Fruit fly (Drosophila melanogaster) whole organism, embryonic: ENCODE results near the gene Mco4.

ENCODE experiments used
- B-H1 ChIP-seq: fragments of 200-800 bp; sonication (Bioruptor generic); IDR thresholded peaks from 3 replicates; pipeline ENCODE4 v1.3.6; 2022; ENCODE audit warnings: missing biosample characterization, missing genetic modification characterization
- CG11456 ChIP-seq: fragments of 200-800 bp; sonication (Bioruptor generic); IDR thresholded peaks from 3 replicates; pipeline ENCODE4 v1.3.6; 2022; ENCODE audit warnings: missing biosample characterization, missing genetic modification characterization
- CG12744 ChIP-seq: fragments of 200-800 bp; sonication (Bioruptor generic); optimal IDR thresholded peaks from 2 replicates; lab custom pipeline; 2016; ENCODE audit warnings: missing biosample characterization, missing genetic modification characterization
- CG13775 ChIP-seq: fragments of 200-800 bp; sonication (Bioruptor generic); optimal IDR thresholded peaks from 3 replicates; lab custom pipeline; 2017; ENCODE audit warnings: missing biosample characterization, mild to moderate bottlenecking, missing genetic modification characterization
- CG13894 ChIP-seq: fragments of 200-800 bp; sonication (Bioruptor generic); optimal IDR thresholded peaks from 3 replicates; lab custom pipeline; 2018; ENCODE audit warnings: missing biosample characterization, mild to moderate bottlenecking, missing genetic modification characterization, moderate library complexity
- CG15479 ChIP-seq: fragments of 200-800 bp; sonication (Bioruptor generic); optimal IDR thresholded peaks from 3 replicates; lab custom pipeline; 2019; ENCODE audit warnings: missing biosample characterization, mild to moderate bottlenecking, missing genetic modification characterization, moderate library complexity
- CG17829 ChIP-seq: fragments of 200-800 bp; optimal IDR thresholded peaks from 2 replicates; lab custom pipeline; 2019; ENCODE audit warnings: missing biosample characterization, mild to moderate bottlenecking, missing genetic modification characterization, moderate library complexity
- CG18619 ChIP-seq: fragments of 200-800 bp; sonication (Bioruptor generic); optimal IDR thresholded peaks from 3 replicates; lab custom pipeline; 2017; ENCODE audit warnings: missing biosample characterization, mild to moderate bottlenecking, missing genetic modification characterization
- CG2199 ChIP-seq: fragments of 200-800 bp; sonication (Bioruptor generic); IDR thresholded peaks from 3 replicates; pipeline ENCODE4 v1.3.6; 2022; ENCODE audit warnings: missing biosample characterization, missing genetic modification characterization
- CG32532 ChIP-seq: fragments of 200-800 bp; sonication (Bioruptor generic); IDR thresholded peaks from 2 replicates; pipeline ENCODE4 v1.3.6; 2022; ENCODE audit warnings: missing biosample characterization, missing genetic modification characterization
- CG3847 ChIP-seq: fragments of 200-800 bp; sonication (Bioruptor generic); IDR thresholded peaks from 2 replicates; pipeline ENCODE4 v1.3.6; 2022; ENCODE audit warnings: missing biosample characterization, missing genetic modification characterization
- CG4424 ChIP-seq: fragments of 200-800 bp; sonication (Bioruptor generic); optimal IDR thresholded peaks from 3 replicates; lab custom pipeline; 2016; ENCODE audit warnings: missing biosample characterization, missing genetic modification characterization
- CG4617 ChIP-seq: fragments of 200-800 bp; sonication (Bioruptor generic); optimal IDR thresholded peaks from 3 replicates; lab custom pipeline; 2016; ENCODE audit warnings: missing biosample characterization, missing genetic modification characterization, borderline replicate concordance
- CG4854 ChIP-seq: fragments of 200-800 bp; sonication (Bioruptor generic); optimal IDR thresholded peaks from 2 replicates; lab custom pipeline; 2016; ENCODE audit warnings: missing biosample characterization, missing genetic modification characterization, inconsistent platforms
- CG6683 ChIP-seq: fragments of 200-800 bp; sonication (Bioruptor generic); optimal IDR thresholded peaks from 2 replicates; lab custom pipeline; 2017; ENCODE audit warnings: missing biosample characterization, mild to moderate bottlenecking, missing genetic modification characterization, missing genetic modification reagents
- Camta ChIP-seq: fragments of 200-800 bp; sonication (Bioruptor generic); optimal IDR thresholded peaks from 2 replicates; lab custom pipeline; 2016; ENCODE audit warnings: missing biosample characterization, missing genetic modification characterization
- D ChIP-seq, 2 experiments: fragments of 200-800 bp in 1 of 2; fragments of >200 bp in 1 of 2; sonication (Bioruptor generic) in 1 of 2; optimal IDR thresholded peaks; 2 replicates in 1 of 2; 3 replicates in 1 of 2; lab custom pipeline; 2017; ENCODE audit warnings: mild to moderate bottlenecking in 1 of 2, missing biosample characterization in 1 of 2, missing genetic modification characterization in 1 of 2, missing genetic modification reagents in 1 of 2
- Doc3 ChIP-seq: fragments of 200-800 bp; sonication (Bioruptor generic); IDR thresholded peaks from 3 replicates; pipeline ENCODE4 v1.3.6; 2022; ENCODE audit warnings: missing biosample characterization, missing genetic modification characterization; ENCODE audit not compliant: partially characterized antibody
- Elba2 ChIP-seq: fragments of 200-800 bp; sonication (Bioruptor generic); optimal IDR thresholded peaks from 3 replicates; lab custom pipeline; 2016; ENCODE audit warnings: missing biosample characterization, missing genetic modification characterization
- Fer1 ChIP-seq: fragments of 200-800 bp; sonication (Bioruptor generic); optimal IDR thresholded peaks from 2 replicates; lab custom pipeline; 2017; ENCODE audit warnings: missing biosample characterization, mild to moderate bottlenecking, missing genetic modification characterization
- HLH4C ChIP-seq: fragments of 200-800 bp; sonication (Bioruptor generic); IDR thresholded peaks from 3 replicates; pipeline ENCODE4 v1.3.6; 2022; ENCODE audit warnings: missing biosample characterization, missing genetic modification characterization; ENCODE audit not compliant: partially characterized antibody
- HmgZ ChIP-seq: fragments of 200-800 bp; sonication (Bioruptor generic); optimal IDR thresholded peaks from 2 replicates; lab custom pipeline; 2018; ENCODE audit warnings: missing biosample characterization, mild to moderate bottlenecking, missing genetic modification characterization
- Hsf ChIP-seq: fragments of 200-800 bp; sonication (Bioruptor generic); optimal IDR thresholded peaks from 3 replicates; lab custom pipeline; 2016; ENCODE audit warnings: missing biosample characterization, missing genetic modification characterization
- Max ChIP-seq: fragments of 200-800 bp; sonication (Bioruptor generic); optimal IDR thresholded peaks from 2 replicates; lab custom pipeline; 2016; ENCODE audit warnings: missing biosample characterization, mild to moderate bottlenecking, missing genetic modification characterization
- Myb ChIP-seq: fragments of 200-800 bp; sonication (Bioruptor generic); optimal IDR thresholded peaks from 2 replicates; lab custom pipeline; 2016; ENCODE audit warnings: missing biosample characterization, missing genetic modification characterization
- Nf-YA ChIP-seq: fragments of 200-800 bp; sonication (Bioruptor generic); IDR thresholded peaks from 2 replicates; pipeline ENCODE4 v1.3.6; 2022; ENCODE audit warnings: missing biosample characterization, missing genetic modification characterization
- Oaz ChIP-seq: fragments of 200-800 bp; sonication (Bioruptor generic); IDR thresholded peaks from 2 replicates; pipeline ENCODE4 v1.3.6; 2022; ENCODE audit warnings: missing biosample characterization, missing genetic modification characterization
- Scr ChIP-seq: fragments of 200-800 bp; sonication (Bioruptor generic); IDR thresholded peaks from 2 replicates; pipeline ENCODE4 v1.3.6; 2022; ENCODE audit warnings: missing biosample characterization, missing genetic modification characterization; ENCODE audit not compliant: partially characterized antibody
- Sin3A ChIP-seq: fragments of >200 bp; optimal IDR thresholded peaks from 2 replicates; lab custom pipeline; 2018
- Six4 ChIP-seq: fragments of 200-800 bp; sonication (Bioruptor generic); optimal IDR thresholded peaks from 2 replicates; lab custom pipeline; 2016; ENCODE audit warnings: missing biosample characterization, missing genetic modification characterization
- Spps ChIP-seq: fragments of 200-800 bp; sonication (Bioruptor generic); optimal IDR thresholded peaks from 2 replicates; lab custom pipeline; 2018; ENCODE audit warnings: missing biosample characterization, mild to moderate bottlenecking, missing genetic modification characterization
- YL-1 ChIP-seq: fragments of 200-800 bp; sonication (Bioruptor generic); optimal IDR thresholded peaks from 3 replicates; lab custom pipeline; 2017; ENCODE audit warnings: missing biosample characterization, mild to moderate bottlenecking, missing genetic modification characterization
- ab ChIP-seq: fragments of 200-800 bp; sonication (Bioruptor generic); optimal IDR thresholded peaks from 2 replicates; lab custom pipeline; 2016; ENCODE audit warnings: missing biosample characterization, missing genetic modification characterization
- abd-A ChIP-seq: fragments of 200-800 bp; sonication (Bioruptor generic); optimal IDR thresholded peaks from 3 replicates; lab custom pipeline; 2019; ENCODE audit warnings: missing biosample characterization, mild to moderate bottlenecking, missing genetic modification characterization, moderate library complexity
- ac ChIP-seq: fragments of 200-800 bp; sonication (Bioruptor generic); optimal IDR thresholded peaks from 3 replicates; lab custom pipeline; 2017; ENCODE audit warnings: missing biosample characterization, mild to moderate bottlenecking, missing genetic modification characterization
- az2 ChIP-seq: fragments of 200-800 bp; sonication (Bioruptor generic); optimal IDR thresholded peaks from 3 replicates; lab custom pipeline; 2016; ENCODE audit warnings: missing biosample characterization, missing genetic modification characterization
- bowl ChIP-seq: fragments of 200-800 bp; sonication (Bioruptor generic); IDR thresholded peaks from 2 replicates; pipeline ENCODE4 v1.3.6; 2022; ENCODE audit warnings: missing biosample characterization, missing genetic modification characterization
- dpn ChIP-seq, 2 experiments: fragments of 200-800 bp; sonication (Bioruptor generic); optimal IDR thresholded peaks; 3 replicates each; lab custom pipeline; 2016; ENCODE audit warnings: missing biosample characterization in 2 of 2, missing genetic modification characterization in 2 of 2
- eve ChIP-seq, 2 experiments: fragments of >200 bp; optimal IDR thresholded peaks; 2 replicates each; lab custom pipeline; 2017; ENCODE audit warnings: missing biosample characterization in 2 of 2, missing genetic modification characterization in 2 of 2
- gfzf ChIP-seq: fragments of 200-800 bp; sonication (Bioruptor generic); optimal IDR thresholded peaks from 2 replicates; lab custom pipeline; 2016; ENCODE audit warnings: missing biosample characterization, mild to moderate bottlenecking, missing genetic modification characterization, moderate library complexity
- lilli ChIP-seq: fragments of 200-800 bp; sonication (Bioruptor generic); optimal IDR thresholded peaks from 3 replicates; lab custom pipeline; 2016; ENCODE audit warnings: missing biosample characterization, missing genetic modification characterization
- phol ChIP-seq: fragments of 200-800 bp; sonication (Bioruptor generic); optimal IDR thresholded peaks from 3 replicates; lab custom pipeline; 2018; ENCODE audit warnings: missing biosample characterization, mild to moderate bottlenecking, missing genetic modification characterization, moderate library complexity
- rib ChIP-seq: fragments of 200-800 bp; sonication (Bioruptor generic); IDR thresholded peaks from 2 replicates; pipeline ENCODE4 v1.3.6; 2022; ENCODE audit warnings: missing biosample characterization, missing genetic modification characterization
- row ChIP-seq: fragments of 200-800 bp; sonication (Bioruptor generic); IDR thresholded peaks from 3 replicates; pipeline ENCODE4 v1.3.6; 2022; ENCODE audit warnings: missing biosample characterization, missing genetic modification characterization
- sd ChIP-seq: fragments of 200-800 bp; sonication (Bioruptor generic); optimal IDR thresholded peaks from 3 replicates; lab custom pipeline; 2018; ENCODE audit warnings: missing biosample characterization, mild to moderate bottlenecking, missing genetic modification characterization, moderate library complexity
- sens ChIP-seq: fragments of 200-800 bp; sonication (Bioruptor generic); peaks from one replicate; lab custom pipeline; 2016; ENCODE audit warnings: missing biosample characterization, missing genetic modification characterization
- sqz ChIP-seq: fragments of 200-800 bp; sonication (Bioruptor generic); optimal IDR thresholded peaks from 3 replicates; lab custom pipeline; 2018; ENCODE audit warnings: missing biosample characterization, mild to moderate bottlenecking, missing genetic modification characterization
- stwl ChIP-seq: fragments of 200-800 bp; sonication (Bioruptor generic); optimal IDR thresholded peaks from 3 replicates; lab custom pipeline; 2018; ENCODE audit warnings: missing biosample characterization, mild to moderate bottlenecking, missing genetic modification characterization, moderate library complexity
- trem ChIP-seq: fragments of 200-800 bp; optimal IDR thresholded peaks from 3 replicates; lab custom pipeline; 2019; ENCODE audit warnings: missing biosample characterization, mild to moderate bottlenecking, missing genetic modification characterization, moderate library complexity
- tup ChIP-seq: fragments of 200-800 bp; sonication (Bioruptor generic); optimal IDR thresholded peaks from 2 replicates; lab custom pipeline; 2016; ENCODE audit warnings: missing biosample characterization, mild to moderate bottlenecking, missing genetic modification characterization, moderate library complexity
- wek ChIP-seq: fragments of 200-800 bp; sonication (Bioruptor generic); optimal IDR thresholded peaks from 3 replicates; lab custom pipeline; 2018; ENCODE audit warnings: missing biosample characterization, mild to moderate bottlenecking, missing genetic modification characterization, moderate library complexity

The Mco4 gene

DNA sequence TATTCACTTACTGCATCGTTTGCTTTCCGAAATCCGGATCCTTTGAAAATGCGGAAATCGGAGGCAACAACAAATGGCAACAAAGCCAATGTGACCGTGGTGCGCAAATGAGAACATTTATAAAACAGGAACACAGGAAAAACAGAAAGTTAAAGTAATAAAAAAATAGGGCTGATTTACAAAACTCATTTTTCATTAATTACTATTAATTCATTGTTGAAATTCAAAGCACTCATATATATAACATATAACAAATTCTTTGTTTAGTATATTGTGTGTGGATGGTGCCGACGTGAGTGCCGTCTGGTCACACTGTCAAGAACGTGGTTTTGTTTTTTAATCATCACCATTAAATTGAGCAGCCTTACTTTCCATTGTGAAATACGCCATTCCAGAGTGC, 4.8 kb upstream of the Mco4 start, which contains the start of the genes Arp8 and CG6769 (continued):
- TF ChIP-seq Camta (GFP tag; lab: Kevin White, UChicago) (no peak), gfzf (peak; percentile 68), ac (GFP tag; lab: Kevin White, UChicago) (no peak), ab (GFP tag; lab: Kevin White, UChicago) (no peak), CG4854 (GFP tag; lab: Kevin White, UChicago) (no peak), CG3847 (GFP tag; lab: Robert Waterston, UW) (peak; percentile 18; the same call in 1 of the 2 replicates), CG13894 (tag; lab: Kevin White, UChicago) (no peak), HmgZ (tag; lab: Kevin White, UChicago) (peak; percentile 30), CG11456 (GFP tag; lab: Robert Waterston, UW) (no peak), abd-A (tag; lab: Kevin White, UChicago) (no peak), bowl (no peak), CG6683 (no peak), Sin3A (lab: Kevin White, UChicago) (peak; percentile 36), phol (tag; lab: Kevin White, UChicago) (peak; percentile 54), B-H1 (GFP tag; lab: Robert Waterston, UW) (no peak), Oaz (GFP tag; lab: Robert Waterston, UW) (no peak), trem (peak; percentile 68), sd (no peak), D (optimal IDR thresholded peaks at IDR 0.05; lab: Kevin White, UChicago) (no peak), D (GFP tag; optimal IDR thresholded peaks at IDR 0.05; lab: Kevin White, UChicago) (no peak), rib (no peak), Myb (no peak), CG4424 (GFP tag; lab: Kevin White, UChicago) (no peak), row (peak; percentile 64), CG17829 (tag; lab: Kevin White, UChicago) (peak; percentile 27), Nf-YA (no peak), sqz (GFP tag; lab: Kevin White, UChicago) (no peak), lilli (GFP tag; lab: Kevin White, UChicago) (peak; percentile 6), HLH4C (GFP tag; lab: Robert Waterston, UW) (no peak), Doc3 (GFP tag; lab: Robert Waterston, UW) (no peak), Scr (GFP tag; lab: Robert Waterston, UW) (no peak), eve (GFP tag; optimal IDR thresholded peaks at IDR 0.05; lab: Kevin White, UChicago) (no peak), Fer1 (GFP tag; lab: Kevin White, UChicago) (peak; percentile 45), Six4 (GFP tag; lab: Kevin White, UChicago) (no peak), CG2199 (GFP tag; lab: Robert Waterston, UW) (no peak), Spps (no peak), CG32532 (GFP tag; lab: Robert Waterston, UW) (no peak), Max (GFP tag; lab: Kevin White, UChicago) (peak; percentile 72), CG4617 (GFP tag; lab: Kevin White, UChicago) (peak; percentile 28), wek (no peak), CG13775 (GFP tag; lab: Kevin White, UChicago) (peak; percentile 36), dpn (GFP tag; optimal IDR thresholded peaks at IDR 0.05; lab: Kevin White, UChicago) (peak in 1 of 2 experiments; percentile 16), Hsf (GFP tag; lab: Kevin White, UChicago) (peak; percentile 20), Elba2 (GFP tag; lab: Kevin White, UChicago) (no peak), YL-1 (GFP tag; lab: Kevin White, UChicago) (peak; percentile 63), CG18619 (GFP tag; lab: Kevin White, UChicago) (no peak), sens (peak; percentile 58), CG15479 (no peak), tup (GFP tag; lab: Kevin White, UChicago) (no peak), stwl (tag; lab: Kevin White, UChicago) (peak; percentile 42), az2 (GFP tag; lab: Kevin White, UChicago) (no peak), CG12744 (GFP tag; lab: Kevin White, UChicago) (no peak)
